Fruit fly (Drosophila melanogaster) whole organism, pupa: ENCODE results near the gene viaf.
A peak's percentile ranks its signal among the peaks of the same experiment; 100 is the strongest.

ENCODE experiments used
- CG10348 ChIP-seq: fragments of 200-800 bp; sonication (Bioruptor generic); IDR thresholded peaks from 2 replicates; pipeline ENCODE4 v1.3.6; 2022; ENCODE audit warnings: missing biosample characterization, missing genetic modification characterization
- CG12605 ChIP-seq: fragments of 200-800 bp; sonication (Bioruptor generic); IDR thresholded peaks from 2 replicates; pipeline ENCODE4 v1.3.6; 2022; ENCODE audit warnings: missing biosample characterization, missing genetic modification characterization
- CG13204 ChIP-seq: fragments of 200-800 bp; sonication (Bioruptor generic); optimal IDR thresholded peaks from 2 replicates; lab custom pipeline; 2018; ENCODE audit warnings: missing biosample characterization, mild to moderate bottlenecking, missing genetic modification characterization, moderate library complexity
- CG14655 ChIP-seq: fragments of 200-800 bp; sonication (Bioruptor generic); optimal IDR thresholded peaks from 3 replicates; lab custom pipeline; 2017; ENCODE audit warnings: mild to moderate bottlenecking, missing biosample characterization, missing genetic modification reagents, missing genetic modification characterization
- CG15710 ChIP-seq: fragments of 200-800 bp; sonication (Bioruptor generic); optimal IDR thresholded peaks from 2 replicates; lab custom pipeline; 2018; ENCODE audit warnings: missing biosample characterization, mild to moderate bottlenecking, missing genetic modification characterization, moderate library complexity
- CG17806 ChIP-seq: fragments of 200-800 bp; sonication (Bioruptor generic); optimal IDR thresholded peaks from 2 replicates; lab custom pipeline; 2018; ENCODE audit warnings: missing biosample characterization, mild to moderate bottlenecking, missing genetic modification characterization, moderate library complexity
- CG32121 ChIP-seq: fragments of 200-800 bp; sonication (Bioruptor generic); IDR thresholded peaks from 2 replicates; pipeline ENCODE4 v1.3.6; 2022; ENCODE audit warnings: missing biosample characterization, missing genetic modification characterization
- CG34367 ChIP-seq: fragments of 200-800 bp; sonication (Bioruptor generic); optimal IDR thresholded peaks from 2 replicates; lab custom pipeline; 2018; ENCODE audit warnings: missing biosample characterization, mild to moderate bottlenecking, missing genetic modification characterization
- CG4496 ChIP-seq: fragments of 200-800 bp; sonication (Bioruptor generic); IDR thresholded peaks from 3 replicates; pipeline ENCODE4 v1.3.6; 2022; ENCODE audit warnings: missing biosample characterization, missing genetic modification characterization
- CG8159 ChIP-seq: fragments of 200-800 bp; sonication (Bioruptor generic); optimal IDR thresholded peaks from 3 replicates; lab custom pipeline; 2018; ENCODE audit warnings: missing biosample characterization, mild to moderate bottlenecking, missing genetic modification characterization, moderate library complexity
- CG8301 ChIP-seq: fragments of 200-800 bp; sonication (Bioruptor generic); optimal IDR thresholded peaks from 2 replicates; lab custom pipeline; 2018; ENCODE audit warnings: missing biosample characterization, mild to moderate bottlenecking, missing genetic modification characterization
- CG9948 ChIP-seq: fragments of 200-800 bp; sonication (Bioruptor generic); optimal IDR thresholded peaks from 2 replicates; lab custom pipeline; 2018; ENCODE audit warnings: missing biosample characterization, mild to moderate bottlenecking, missing genetic modification characterization, moderate library complexity
- D1 ChIP-seq: fragments of 200-800 bp; sonication (Bioruptor generic); optimal IDR thresholded peaks from 2 replicates; lab custom pipeline; 2018; ENCODE audit warnings: missing biosample characterization, mild to moderate bottlenecking, missing genetic modification characterization, moderate library complexity
- EcR ChIP-seq: fragments of 200-800 bp; sonication (Bioruptor generic); optimal IDR thresholded peaks from 3 replicates; lab custom pipeline; 2019; ENCODE audit warnings: missing biosample characterization, missing genetic modification characterization, mild to moderate bottlenecking, moderate library complexity, missing genetic modification reagents
- Ets98B ChIP-seq: fragments of 200-800 bp; sonication (Bioruptor generic); IDR thresholded peaks from 2 replicates; pipeline ENCODE4 v1.3.6; 2022; ENCODE audit warnings: missing biosample characterization, missing genetic modification characterization
- Pif1A ChIP-seq: fragments of 200-800 bp; sonication (Bioruptor generic); optimal IDR thresholded peaks from 3 replicates; lab custom pipeline; 2016; ENCODE audit warnings: missing biosample characterization, missing genetic modification characterization
- Pif1B ChIP-seq: fragments of 200-800 bp; sonication (Bioruptor generic); optimal IDR thresholded peaks from 3 replicates; lab custom pipeline; 2016; ENCODE audit warnings: missing biosample characterization, missing genetic modification characterization
- Snoo ChIP-seq: fragments of 200-800 bp; sonication (Bioruptor generic); optimal IDR thresholded peaks from 3 replicates; lab custom pipeline; 2017; ENCODE audit warnings: missing biosample characterization, mild to moderate bottlenecking, missing genetic modification characterization, inconsistent platforms
- fd96Ca ChIP-seq: fragments of 200-800 bp; sonication (Bioruptor generic); IDR thresholded peaks from 3 replicates; pipeline ENCODE4 v1.3.6; 2022; ENCODE audit warnings: missing biosample characterization, missing genetic modification characterization
- gl ChIP-seq: fragments of 200-800 bp; sonication (Bioruptor generic); optimal IDR thresholded peaks from 2 replicates; lab custom pipeline; 2018; ENCODE audit warnings: missing biosample characterization, mild to moderate bottlenecking, missing genetic modification characterization
- rn ChIP-seq: fragments of 200-800 bp; sonication (Bioruptor generic); IDR thresholded peaks from 2 replicates; pipeline ENCODE4 v1.3.6; 2022; ENCODE audit warnings: missing biosample characterization, missing genetic modification characterization

The viaf gene

dm6 chr3L:12013698-12014097 lies 20.7 kb upstream of the viaf start:
- no peak for TF ChIP-seq gl (tag; lab: Kevin White, UChicago)
- peak; percentile 54 for TF ChIP-seq CG8159
- TF ChIP-seq CG9948 (tag; lab: Kevin White, UChicago): peak; percentile 38
- TF ChIP-seq EcR (GFP tag; lab: Kevin White, UChicago): no peak
- TF ChIP-seq CG15710: peak; percentile 41
- TF ChIP-seq CG8301 (tag; lab: Kevin White, UChicago): peak; percentile 26
- TF ChIP-seq Pif1B (GFP tag; lab: Kevin White, UChicago): peak; percentile 3
- TF ChIP-seq fd96Ca (GFP tag; lab: Robert Waterston, UW): peak; percentile 16; the same call in 1 of the 3 replicates
- TF ChIP-seq Pif1A (GFP tag; lab: Kevin White, UChicago): peak; percentile 33
- TF ChIP-seq CG34367 (tag; lab: Kevin White, UChicago): peak; percentile 6
- no peak for TF ChIP-seq CG10348 (GFP tag; lab: Robert Waterston, UW)
- peak; percentile 54 for TF ChIP-seq CG17806 (tag; lab: Kevin White, UChicago)
- TF ChIP-seq rn (GFP tag; lab: Robert Waterston, UW): no peak
- TF ChIP-seq D1 (tag; lab: Kevin White, UChicago): peak; percentile 5
- TF ChIP-seq CG32121: no peak
- 0 out of 2 replicates have a peak, but pooled peaks have one; percentile 30 for TF ChIP-seq Ets98B
- TF ChIP-seq Snoo (tag; lab: Kevin White, UChicago): no peak
- no peak for TF ChIP-seq CG13204 (GFP tag; lab: Kevin White, UChicago)
- no peak for TF ChIP-seq CG14655 (GFP tag; lab: Kevin White, UChicago)
- TF ChIP-seq CG4496 (GFP tag; lab: Robert Waterston, UW): peak; percentile 41
- TF ChIP-seq, all 21 proteins: peak for 12

DNA sequence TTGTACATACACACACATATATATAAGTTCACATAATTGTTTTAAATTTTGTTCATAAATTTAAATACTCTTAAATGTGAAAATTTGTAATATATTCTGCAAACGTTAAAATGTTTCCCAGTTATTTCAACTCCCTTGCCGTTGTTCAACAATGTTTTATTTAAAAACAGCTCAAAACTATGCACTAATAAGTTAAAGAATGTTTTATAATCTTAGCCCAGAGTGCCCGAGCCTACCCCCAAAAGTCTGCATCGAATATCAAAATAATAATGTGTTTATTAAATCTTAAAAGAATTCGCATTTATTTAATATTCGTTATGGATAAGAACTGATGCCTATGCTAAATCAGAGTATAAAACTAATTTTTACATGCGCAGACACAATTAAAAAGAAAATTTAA lies 15.0 kb upstream of the viaf start:
- TF ChIP-seq CG10348 (GFP tag; lab: Robert Waterston, UW) (no peak), CG8159 (no peak), CG9948 (tag; lab: Kevin White, UChicago) (no peak), Pif1B (GFP tag; lab: Kevin White, UChicago) (no peak), CG34367 (tag; lab: Kevin White, UChicago) (no peak), CG14655 (GFP tag; lab: Kevin White, UChicago) (no peak), fd96Ca (GFP tag; lab: Robert Waterston, UW) (no peak), D1 (tag; lab: Kevin White, UChicago) (peak; percentile 59)

- TF ChIP-seq CG15710 (no peak), CG34367 (tag; lab: Kevin White, UChicago) (no peak), CG4496 (GFP tag; lab: Robert Waterston, UW) (no peak), gl (tag; lab: Kevin White, UChicago) (no peak), CG13204 (GFP tag; lab: Kevin White, UChicago) (no peak), Pif1B (GFP tag; lab: Kevin White, UChicago) (no peak), CG8301 (tag; lab: Kevin White, UChicago) (no peak), CG14655 (GFP tag; lab: Kevin White, UChicago) (no peak), CG17806 (tag; lab: Kevin White, UChicago) (no peak), Snoo (tag; lab: Kevin White, UChicago) (no peak), fd96Ca (GFP tag; lab: Robert Waterston, UW) (no peak), rn (GFP tag; lab: Robert Waterston, UW) (no peak), D1 (tag; lab: Kevin White, UChicago) (no peak), EcR (GFP tag; lab: Kevin White, UChicago) (no peak), CG10348 (GFP tag; lab: Robert Waterston, UW) (no peak), CG9948 (tag; lab: Kevin White, UChicago) (no peak), CG32121 (no peak), CG8159 (no peak)
These were observed 11.2 kb upstream of the viaf start for dm6 chr3L:12004136-12004535.

DNA sequence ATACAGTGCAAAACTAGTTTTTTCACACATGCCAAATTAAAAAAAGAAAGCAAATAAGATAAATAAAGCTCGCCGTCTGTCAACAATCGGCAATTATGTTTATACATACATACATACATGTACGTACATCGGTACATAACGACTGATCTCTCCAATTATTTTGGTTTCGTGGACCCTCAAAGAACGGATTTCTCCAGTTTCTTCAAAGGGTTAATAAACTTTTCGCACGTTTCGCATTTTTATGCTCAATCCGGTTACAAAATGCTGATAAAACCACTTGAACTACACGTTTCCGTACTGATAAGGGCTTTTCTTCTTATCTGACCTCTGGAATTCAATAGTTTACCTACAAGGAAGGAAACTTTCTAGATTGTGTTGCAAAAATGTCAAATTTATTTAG lies 10.5 kb upstream of the viaf start:
- TF ChIP-seq CG15710 (no peak), EcR (GFP tag; lab: Kevin White, UChicago) (peak; percentile 51)

- TF ChIP-seq EcR (GFP tag; lab: Kevin White, UChicago) (no peak), Pif1A (GFP tag; lab: Kevin White, UChicago) (no peak), CG9948 (tag; lab: Kevin White, UChicago) (peak; percentile 20), CG8301 (tag; lab: Kevin White, UChicago) (no peak), CG34367 (tag; lab: Kevin White, UChicago) (no peak), fd96Ca (GFP tag; lab: Robert Waterston, UW) (peak; percentile 65; the same call in 2 of the 3 replicates), gl (tag; lab: Kevin White, UChicago) (no peak), CG15710 (peak; percentile 50), CG10348 (GFP tag; lab: Robert Waterston, UW) (no peak), Snoo (tag; lab: Kevin White, UChicago) (no peak), Pif1B (GFP tag; lab: Kevin White, UChicago) (no peak), rn (GFP tag; lab: Robert Waterston, UW) (peak; percentile 33; the same call in 1 of the 2 replicates), CG4496 (GFP tag; lab: Robert Waterston, UW) (0 out of 3 replicates have a peak, but pooled peaks have one; percentile 29), CG14655 (GFP tag; lab: Kevin White, UChicago) (no peak), CG13204 (GFP tag; lab: Kevin White, UChicago) (no peak), CG12605 (GFP tag; lab: Robert Waterston, UW) (no peak), CG8159 (no peak), CG32121 (peak; percentile 44; the same call in 1 of the 2 replicates), Ets98B (peak; percentile 54; the same call in 1 of the 2 replicates), D1 (tag; lab: Kevin White, UChicago) (no peak), CG17806 (tag; lab: Kevin White, UChicago) (no peak)
- TF ChIP-seq, all 21 proteins: peak for 7
These were observed 9.6 kb upstream of the viaf start, which contains the start of the genes Pop2 and CG6928 for dm6 chr3L:12002321-12003248. Gene Pop2 (minus strand): TSS chr3L:12002915. Gene CG6928 (plus strand): TSS chr3L:12003155.
